Worm (Caenorhabditis elegans) whole organism, young adult: ENCODE data around the gene mre-11.
A peak's percentile ranks its signal among the peaks of the same experiment; 100 is the strongest.

ENCODE experiments used
- hmg-20 ChIP-seq: fragments of 200-800 bp; sonication (Bioruptor generic); IDR thresholded peaks from 2 replicates; pipeline ENCODE4 v1.3.6; 2022; ENCODE audit warnings: missing genetic modification reagents, missing genetic modification characterization, missing compliant biosample characterization
- mes-4 ChIP-seq: sonication (generic microtip); optimal IDR thresholded peaks from 2 replicates; lab custom pipeline; 2016; ENCODE audit warnings: missing genotype, missing genetic modification characterization, missing compliant biosample characterization
- rcor-1 ChIP-seq: fragments of 200-800 bp; sonication (Bioruptor generic); IDR thresholded peaks from 2 replicates; pipeline ENCODE4 v1.3.6; 2022; ENCODE audit warnings: missing genetic modification reagents, missing genetic modification characterization, missing compliant biosample characterization

DNA sequence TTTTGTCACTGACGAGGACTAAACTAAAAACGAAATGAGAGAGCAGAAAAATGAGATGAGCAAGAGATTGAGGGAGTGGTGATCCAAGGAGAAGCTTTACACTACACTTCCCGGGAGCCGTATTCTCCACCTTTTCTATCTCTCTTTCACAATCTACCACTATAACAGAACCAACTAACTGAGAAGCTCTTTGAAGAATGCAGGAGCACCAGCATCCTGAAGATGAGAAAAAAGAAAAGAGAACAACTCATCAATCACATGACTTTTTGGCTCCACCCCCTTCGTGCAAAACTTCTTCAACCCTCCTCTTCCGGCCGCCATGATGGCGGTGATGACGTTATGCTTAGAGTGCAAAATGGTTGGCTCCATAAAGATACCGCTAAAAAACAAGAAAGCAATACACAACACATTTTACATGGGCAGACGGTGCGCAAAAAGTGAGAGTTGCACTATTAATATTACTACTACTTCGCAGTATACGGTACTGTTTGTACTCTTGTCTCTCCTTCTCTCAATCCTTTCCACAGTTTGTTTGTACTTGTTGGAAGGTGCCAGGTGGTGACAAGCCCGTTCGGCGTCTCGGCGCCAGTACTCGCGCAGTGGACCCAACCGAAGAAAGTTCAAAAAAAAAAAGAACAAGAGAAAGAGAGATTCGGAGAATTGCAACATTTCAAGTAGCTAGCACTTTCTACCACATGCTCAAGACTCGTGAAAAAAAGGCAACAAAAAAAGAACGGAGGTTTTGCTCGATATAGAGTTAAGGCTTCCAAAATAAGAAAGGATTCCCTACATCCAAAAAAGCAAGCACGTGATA, 17.4 kb downstream of the mre-11 start:
- TF ChIP-seq mes-4 = no peak
- 0 out of 2 replicates have a peak, but pooled peaks have one; percentile 14 for TF ChIP-seq rcor-1
- TF ChIP-seq hmg-20 (GFP tag; lab: Robert Waterston, UW) = no peak
